Worm (Caenorhabditis elegans) whole organism, late embryonic: ENCODE measurements around the gene Y37H2C.4.

Experiments used
- C38D4.7 ChIP-seq: fragments of 200-800 bp; sonication (Bioruptor generic); optimal IDR thresholded peaks from 2 replicates; lab custom pipeline; 2018; ENCODE audit warnings: mild to moderate bottlenecking, missing genetic modification characterization, moderate library complexity, missing compliant biosample characterization
- F13H6.1 ChIP-seq: sonication (generic microtip); optimal IDR thresholded peaks from 2 replicates; lab custom pipeline; 2016; ENCODE audit warnings: missing genetic modification characterization, missing compliant biosample characterization
- K02D7.2 ChIP-seq: sonication (generic microtip); optimal IDR thresholded peaks from 2 replicates; lab custom pipeline; 2017; ENCODE audit warnings: mild to moderate bottlenecking, missing genetic modification characterization, missing compliant biosample characterization
- K09A11.1 ChIP-seq: sonication (generic microtip); optimal IDR thresholded peaks from 2 replicates; lab custom pipeline; 2017; ENCODE audit warnings: antibody characterized with exemption, mild to moderate bottlenecking, missing genetic modification characterization, missing compliant biosample characterization; ENCODE audit not compliant: insufficient read depth
- T23F11.4 ChIP-seq: fragments of 200-800 bp; sonication (Bioruptor generic); optimal IDR thresholded peaks from 2 replicates; lab custom pipeline; 2018; ENCODE audit warnings: mild to moderate bottlenecking, missing genetic modification characterization, missing compliant biosample characterization
- ahr-1 ChIP-seq: sonication (generic microtip); optimal IDR thresholded peaks from 2 replicates; lab custom pipeline; 2016; ENCODE audit warnings: missing genetic modification characterization, missing compliant biosample characterization
- ama-1 ChIP-seq: fragments of 150-350 bp; optimal IDR thresholded peaks from 2 replicates; lab custom pipeline; 2014
- ceh-14 ChIP-seq: sonication (generic microtip); optimal IDR thresholded peaks from 2 replicates; lab custom pipeline; 2016; ENCODE audit warnings: missing genotype, missing genetic modification characterization, missing compliant biosample characterization
- ceh-2 ChIP-seq: sonication (generic microtip); optimal IDR thresholded peaks from 2 replicates; lab custom pipeline; 2016; ENCODE audit warnings: missing genotype, missing genetic modification characterization, missing compliant biosample characterization
- ceh-24 ChIP-seq: sonication (generic microtip); optimal IDR thresholded peaks from 2 replicates; lab custom pipeline; 2016; ENCODE audit warnings: mild to moderate bottlenecking, missing genetic modification characterization, missing compliant biosample characterization
- ceh-31 ChIP-seq: sonication (generic microtip); optimal IDR thresholded peaks from 2 replicates; lab custom pipeline; 2016; ENCODE audit warnings: missing genetic modification characterization, missing compliant biosample characterization
- ceh-34 ChIP-seq: sonication (generic microtip); optimal IDR thresholded peaks from 2 replicates; lab custom pipeline; 2016; ENCODE audit warnings: mild to moderate bottlenecking, missing genetic modification characterization, missing compliant biosample characterization
- ceh-6 ChIP-seq: fragments of 200-800 bp; sonication (Bioruptor generic); optimal IDR thresholded peaks from 2 replicates; lab custom pipeline; 2018; ENCODE audit warnings: mild to moderate bottlenecking, missing genetic modification characterization, missing compliant biosample characterization
- che-1 ChIP-seq: sonication (generic microtip); optimal IDR thresholded peaks from 2 replicates; lab custom pipeline; 2016; ENCODE audit warnings: mild to moderate bottlenecking, missing genetic modification characterization, missing compliant biosample characterization
- dmd-4 ChIP-seq: sonication (generic microtip); optimal IDR thresholded peaks from 2 replicates; lab custom pipeline; 2016; ENCODE audit warnings: borderline replicate concordance, missing genetic modification characterization, missing compliant biosample characterization
- eyg-1 ChIP-seq: sonication (generic microtip); optimal IDR thresholded peaks from 2 replicates; lab custom pipeline; 2016; ENCODE audit warnings: missing genotype, missing genetic modification characterization, missing compliant biosample characterization
- fax-1 ChIP-seq: sonication (generic microtip); optimal IDR thresholded peaks from 2 replicates; lab custom pipeline; 2016; ENCODE audit warnings: missing genotype, missing genetic modification characterization, missing compliant biosample characterization
- fkh-10 ChIP-seq: fragments of 150-350 bp; optimal IDR thresholded peaks from 2 replicates; lab custom pipeline; 2014; ENCODE audit warnings: missing biosample characterization, missing genetic modification reagents, missing genetic modification characterization
- hlh-13 ChIP-seq: fragments of 200-800 bp; sonication (Bioruptor generic); optimal IDR thresholded peaks from 2 replicates; lab custom pipeline; 2018; ENCODE audit warnings: mild to moderate bottlenecking, missing genetic modification characterization, missing compliant biosample characterization
- hlh-15 ChIP-seq: sonication (generic microtip); optimal IDR thresholded peaks from 2 replicates; lab custom pipeline; 2016; ENCODE audit warnings: missing genetic modification characterization, missing compliant biosample characterization
- hlh-30 ChIP-seq: sonication (generic microtip); optimal IDR thresholded peaks from 2 replicates; lab custom pipeline; 2017; ENCODE audit warnings: antibody characterized with exemption, missing genetic modification characterization, missing compliant biosample characterization; ENCODE audit not compliant: insufficient read depth
- madf-2 ChIP-seq: sonication (generic microtip); optimal IDR thresholded peaks from 2 replicates; lab custom pipeline; 2017; ENCODE audit warnings: missing genetic modification characterization, missing compliant biosample characterization
- nfya-1 ChIP-seq: sonication (generic microtip); optimal IDR thresholded peaks from 2 replicates; lab custom pipeline; 2017; ENCODE audit warnings: missing genetic modification characterization, mild to moderate bottlenecking, missing compliant biosample characterization, antibody characterized with exemption, moderate library complexity
- nhr-11 ChIP-seq: fragments of 150-350 bp; optimal IDR thresholded peaks from 2 replicates; lab custom pipeline; 2014; ENCODE audit warnings: missing biosample characterization, missing genetic modification characterization
- npax-4 ChIP-seq: sonication (generic microtip); optimal IDR thresholded peaks from 2 replicates; lab custom pipeline; 2016; ENCODE audit warnings: missing genetic modification characterization, missing compliant biosample characterization
- pag-3 ChIP-seq: sonication (generic microtip); optimal IDR thresholded peaks from 2 replicates; lab custom pipeline; 2016; ENCODE audit warnings: missing compliant biosample characterization, missing genetic modification characterization, borderline replicate concordance
- pat-9 ChIP-seq: fragments of 200-800 bp; sonication (Bioruptor generic); optimal IDR thresholded peaks from 2 replicates; lab custom pipeline; 2018; ENCODE audit warnings: mild to moderate bottlenecking, missing genetic modification characterization, moderate library complexity, missing compliant biosample characterization
- pax-1 ChIP-seq: fragments of 150-350 bp; optimal IDR thresholded peaks from 2 replicates; lab custom pipeline; 2014; ENCODE audit warnings: missing biosample characterization, missing genetic modification characterization
- pha-4 ChIP-seq: fragments of 150-350 bp; optimal IDR thresholded peaks from 2 replicates; lab custom pipeline; 2018; ENCODE audit warnings: missing biosample characterization, missing genetic modification reagents, missing genetic modification characterization
- pros-1 ChIP-seq: fragments of 150-350 bp; optimal IDR thresholded peaks from 2 replicates; lab custom pipeline; 2014; ENCODE audit warnings: missing biosample characterization, missing genetic modification reagents, missing genetic modification characterization
- ref-2 ChIP-seq: sonication (generic microtip); optimal IDR thresholded peaks from 2 replicates; lab custom pipeline; 2016; ENCODE audit warnings: missing genetic modification characterization, missing compliant biosample characterization
- sox-2 ChIP-seq: fragments of 200-800 bp; sonication (Bioruptor generic); IDR thresholded peaks from 2 replicates; pipeline ENCODE4 v1.3.6; 2022; ENCODE audit warnings: missing genetic modification reagents, missing genetic modification characterization, missing compliant biosample characterization
- syd-9 ChIP-seq: sonication (generic microtip); optimal IDR thresholded peaks from 2 replicates; lab custom pipeline; 2016; ENCODE audit warnings: mild to moderate bottlenecking, missing genetic modification characterization, moderate library complexity, missing compliant biosample characterization
- tbx-7 ChIP-seq: sonication (generic microtip); optimal IDR thresholded peaks from 2 replicates; lab custom pipeline; 2016; ENCODE audit warnings: missing genotype, missing genetic modification characterization, missing compliant biosample characterization
- ttx-3 ChIP-seq: sonication (generic microtip); optimal IDR thresholded peaks from 2 replicates; lab custom pipeline; 2016; ENCODE audit warnings: missing genetic modification reagents, missing genetic modification characterization, missing compliant biosample characterization
- unc-3 ChIP-seq, 2 experiments: fragments of 200-800 bp in 1 of 2; sonication (Bioruptor generic) in 1 of 2; sonication (generic microtip) in 1 of 2; conservative IDR thresholded peaks in 1 of 2; optimal IDR thresholded peaks in 1 of 2; 2 replicates each; pipeline versions ENCODE4 v1.3.6 to Lab custom; 2016 to 2022; ENCODE audit warnings: missing compliant biosample characterization in 2 of 2, missing genetic modification characterization in 2 of 2, missing genetic modification reagents in 1 of 2
- unc-42 ChIP-seq: sonication (generic microtip); optimal IDR thresholded peaks from 2 replicates; lab custom pipeline; 2016; ENCODE audit warnings: missing genotype, missing genetic modification characterization, missing compliant biosample characterization
- zip-5 ChIP-seq: sonication (generic microtip); optimal IDR thresholded peaks from 2 replicates; lab custom pipeline; 2016; ENCODE audit warnings: missing genetic modification characterization, missing compliant biosample characterization
- ztf-16 ChIP-seq: sonication (generic microtip); optimal IDR thresholded peaks from 2 replicates; lab custom pipeline; 2017; ENCODE audit warnings: missing genetic modification characterization, missing compliant biosample characterization

Gene Y37H2C.4

DNA sequence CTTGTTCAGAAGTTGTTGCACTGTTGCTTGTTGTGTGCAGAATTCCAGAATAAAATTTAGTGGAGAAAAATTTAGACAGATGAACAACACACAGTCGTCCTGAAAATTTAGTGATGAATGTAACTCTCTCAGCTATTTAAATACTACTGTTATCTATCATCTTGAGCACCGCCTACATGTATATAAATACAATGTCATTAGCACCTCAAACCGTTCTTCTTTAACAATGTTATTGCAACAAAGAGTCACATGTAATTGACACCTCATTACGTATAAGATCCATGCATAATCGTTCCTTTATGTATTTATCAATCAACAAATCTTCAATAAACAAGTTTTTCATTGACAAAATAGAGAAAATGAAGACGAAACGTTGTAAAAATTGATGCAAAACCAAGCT is 10.3 kb downstream of the Y37H2C.4 start, which contains the start of gene Y51A2A.16:
TSS of gene Y51A2A.16 (minus strand) at position 101 of the 400 bp plus-strand sequence.
- TF ChIP-seq pha-4: no peak
- no peak for TF ChIP-seq ceh-6 (GFP tag; lab: Kevin White, UChicago)
- TF ChIP-seq ttx-3 (tag; lab: Kevin White, UChicago): no peak
- no peak for TF ChIP-seq hlh-15 (tag; lab: Kevin White, UChicago)
- no peak for TF ChIP-seq fax-1 (tag; lab: Kevin White, UChicago)
- TF ChIP-seq npax-4 (tag; lab: Kevin White, UChicago): no peak
- TF ChIP-seq C38D4.7 (GFP tag; lab: Kevin White, UChicago): no peak
- no peak for TF ChIP-seq unc-3 (GFP tag; conservative IDR thresholded peaks at IDR 0.05; lab: Robert Waterston, UW)
- no peak for TF ChIP-seq unc-3 (tag; optimal IDR thresholded peaks at IDR 0.05; lab: Kevin White, UChicago)
- no peak for TF ChIP-seq unc-42
- TF ChIP-seq ref-2 (tag; lab: Kevin White, UChicago): no peak
- TF ChIP-seq hlh-30 (tag; lab: Kevin White, UChicago): no peak
- TF ChIP-seq ceh-24 (tag; lab: Kevin White, UChicago): no peak
- no peak for TF ChIP-seq sox-2 (GFP tag; lab: Robert Waterston, UW)

DNA sequence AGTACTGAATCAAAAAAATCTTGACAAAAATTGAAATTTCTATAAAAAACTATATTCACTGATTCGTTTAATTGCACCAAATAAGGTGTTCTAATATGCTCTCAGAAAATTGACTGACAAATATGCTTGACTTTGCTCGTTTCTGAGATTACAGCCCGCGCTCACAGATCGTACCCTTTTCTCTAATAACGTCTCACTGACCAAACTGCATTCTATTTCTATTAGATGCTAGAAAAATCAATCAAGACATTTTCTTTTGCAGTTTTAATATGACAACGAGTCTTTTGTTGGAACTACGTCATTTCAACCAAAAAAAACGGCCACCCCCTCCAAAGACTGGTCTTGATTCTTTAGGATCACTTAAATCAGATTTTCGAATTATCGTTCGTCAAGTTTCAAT is 12.1 kb downstream of the Y37H2C.4 start, which contains the start of gene clec-247:
TSS of gene clec-247 (plus strand) at position 301 of the 400 bp plus-strand sequence.
- TF ChIP-seq pat-9 (tag; lab: Kevin White, UChicago) (no peak), K02D7.2 (no peak)
- TF ChIP-seq, all 69 proteins: peak for 0

DNA sequence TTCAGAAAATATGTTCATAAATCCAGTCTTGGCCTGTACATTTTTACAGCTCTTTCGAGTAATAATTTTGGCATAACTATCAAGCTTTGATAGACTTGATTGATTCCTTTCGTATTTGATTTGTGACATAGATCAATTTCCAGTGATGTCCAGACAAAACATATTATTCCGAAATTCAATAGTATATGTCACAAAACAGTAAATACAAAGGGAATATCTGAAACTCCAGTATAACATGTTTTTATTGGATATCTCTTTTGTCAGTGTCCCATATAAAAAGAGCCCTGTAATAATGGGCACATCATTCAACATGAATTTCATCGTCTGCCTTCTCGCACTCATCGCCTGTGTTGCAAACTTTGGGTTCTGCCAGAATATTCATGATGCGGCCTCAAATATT is 20.1 kb downstream of the Y37H2C.4 start, which contains the start of gene Y51A2A.4:
TSS of gene Y51A2A.4 (plus strand) at position 301 of the 400 bp plus-strand sequence.
- TF ChIP-seq tbx-7 (tag; lab: Kevin White, UChicago) (no peak), K09A11.1 (tag; lab: Kevin White, UChicago) (no peak), zip-5 (tag; lab: Kevin White, UChicago) (no peak), ahr-1 (tag; lab: Kevin White, UChicago) (no peak), fkh-10 (GFP tag; lab: Kevin White, UChicago) (no peak), pat-9 (tag; lab: Kevin White, UChicago) (no peak), ceh-34 (tag; lab: Kevin White, UChicago) (no peak), fax-1 (tag; lab: Kevin White, UChicago) (no peak), dmd-4 (tag; lab: Kevin White, UChicago) (no peak), ztf-16 (tag; lab: Kevin White, UChicago) (no peak), ceh-2 (tag; lab: Kevin White, UChicago) (no peak), madf-2 (tag; lab: Kevin White, UChicago) (no peak), eyg-1 (tag; lab: Kevin White, UChicago) (no peak), syd-9 (tag; lab: Kevin White, UChicago) (no peak), pros-1 (tag; lab: Kevin White, UChicago) (no peak), pax-1 (tag; lab: Kevin White, UChicago) (no peak)

DNA sequence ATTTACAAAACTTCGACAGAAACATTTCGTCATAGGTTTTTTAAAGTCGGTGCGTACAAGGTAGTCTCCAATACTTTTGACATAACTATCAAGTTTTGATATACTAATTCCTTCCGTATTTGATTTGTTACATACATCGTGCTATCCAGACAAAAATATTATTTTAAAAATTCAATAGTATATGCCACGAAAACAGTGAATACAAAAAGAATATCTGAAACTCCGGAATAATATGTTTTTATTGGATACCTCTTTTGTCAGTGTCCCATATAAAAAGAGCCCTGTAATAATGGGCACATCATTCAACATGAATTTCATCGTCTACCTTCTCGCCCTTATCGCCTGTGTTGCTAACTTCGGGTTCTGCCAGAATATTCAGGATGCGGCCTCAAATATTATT is 21.8 kb downstream of the Y37H2C.4 start, which contains the start of gene Y51A2A.12:
TSS of gene Y51A2A.12 (plus strand) at position 301 of the 400 bp plus-strand sequence.
- TF ChIP-seq hlh-13 (GFP tag; lab: Kevin White, UChicago) (no peak), nfya-1 (tag; lab: Kevin White, UChicago) (no peak), T23F11.4 (no peak), ceh-14 (no peak), ztf-16 (tag; lab: Kevin White, UChicago) (no peak)

DNA sequence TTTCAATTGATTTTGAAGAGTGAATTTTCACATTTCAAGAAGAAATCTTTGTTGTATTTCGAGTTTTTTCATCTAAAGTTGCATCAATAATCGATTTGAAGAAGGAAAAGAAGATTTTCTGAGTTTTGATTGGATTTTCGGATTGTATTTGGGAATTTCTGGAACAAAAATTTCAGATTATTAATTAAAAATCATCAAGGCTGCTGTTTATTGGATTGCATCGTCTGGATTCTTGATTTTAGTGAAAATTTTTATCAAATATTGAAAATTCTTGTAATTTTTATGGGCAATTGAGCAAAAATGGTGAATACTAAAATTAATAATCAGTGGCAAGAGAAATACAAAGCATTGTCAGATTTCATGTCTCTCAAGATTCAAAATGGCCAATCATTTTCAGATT is 28.0 kb downstream of the Y37H2C.4 start, which contains the start of gene Y51A2A.5:
TSS of gene Y51A2A.5 (plus strand) at position 301 of the 400 bp plus-strand sequence.
- TF ChIP-seq ceh-14 (no peak), F13H6.1 (tag; lab: Kevin White, UChicago) (no peak), ama-1 (lab: Kevin White, UChicago) (no peak), ceh-31 (no peak), nfya-1 (tag; lab: Kevin White, UChicago) (no peak), pag-3 (tag; lab: Kevin White, UChicago) (no peak), ceh-2 (tag; lab: Kevin White, UChicago) (no peak), eyg-1 (tag; lab: Kevin White, UChicago) (no peak), nhr-11 (tag; lab: Kevin White, UChicago) (no peak), che-1 (tag; lab: Kevin White, UChicago) (no peak), npax-4 (tag; lab: Kevin White, UChicago) (no peak)
